Worm (Caenorhabditis elegans): ENCODE results near the gene F15H10.7.

The F15H10.7 gene

ce11 chrV:10402804-10403203 lies 3.4 kb downstream of the F15H10.7 start, which contains the start of gene F15H10.8:
Gene F15H10.8 (minus strand): TSS chrV:10402904.
- TF ChIP-seq hmg-11 (tag; optimal IDR thresholded peaks at IDR 0.05) (no peak), egl-27 (tag; optimal IDR thresholded peaks at IDR 0.05) (no peak), nhr-77 (tag; optimal IDR thresholded peaks at IDR 0.05) (no peak), R02D3.7 (tag; optimal IDR thresholded peaks at IDR 0.05) (no peak), pqm-1 (tag; optimal IDR thresholded peaks at IDR 0.05) (no peak), jun-1 (tag; optimal IDR thresholded peaks at IDR 0.05) (no peak), lsy-12 (tag; optimal IDR thresholded peaks at IDR 0.05) (no peak), pha-4 (tag; optimal IDR thresholded peaks at IDR 0.05) (no peak), sea-2 (GFP tag; optimal IDR thresholded peaks at IDR 0.05) (no peak), ceh-9 (tag; optimal IDR thresholded peaks at IDR 0.05) (no peak), ama-1 (optimal IDR thresholded peaks at IDR 0.05) (no peak), eor-1 (tag; optimal IDR thresholded peaks at IDR 0.05) (no peak), ceh-16 (tag; optimal IDR thresholded peaks at IDR 0.05) (no peak), ZK546.5 (tag; optimal IDR thresholded peaks at IDR 0.05) (no peak), nhr-67 (tag; optimal IDR thresholded peaks at IDR 0.05) (no peak), elt-1 (tag; optimal IDR thresholded peaks at IDR 0.05) (no peak), nhr-43 (tag; optimal IDR thresholded peaks at IDR 0.05; ENCODE audit: poor library complexity, severe bottlenecking) (no peak), elt-3 (tag; optimal IDR thresholded peaks at IDR 0.05) (no peak), ceh-28 (tag; optimal IDR thresholded peaks at IDR 0.05) (no peak), nhr-23 (tag; optimal IDR thresholded peaks at IDR 0.05) (no peak)

- TF ChIP-seq hmg-11 (tag; optimal IDR thresholded peaks at IDR 0.05) (no peak), ztf-4 (tag; optimal IDR thresholded peaks at IDR 0.05) (no peak), fos-1 (tag; optimal IDR thresholded peaks at IDR 0.05) (no peak), nhr-25 (tag; optimal IDR thresholded peaks at IDR 0.05) (no peak), nhr-67 (tag; optimal IDR thresholded peaks at IDR 0.05) (no peak), pha-4 (tag; optimal IDR thresholded peaks at IDR 0.05) (peak; percentile 53), elt-1 (tag; optimal IDR thresholded peaks at IDR 0.05) (no peak), lin-39 (tag; optimal IDR thresholded peaks at IDR 0.05) (no peak), ceh-28 (tag; optimal IDR thresholded peaks at IDR 0.05) (no peak), unc-62 (GFP tag; optimal IDR thresholded peaks at IDR 0.05) (no peak), egl-27 (tag; optimal IDR thresholded peaks at IDR 0.05) (no peak), nhr-11 (tag; optimal IDR thresholded peaks at IDR 0.05) (no peak), tbx-2 (tag; optimal IDR thresholded peaks at IDR 0.05) (no peak), nhr-12 (tag; optimal IDR thresholded peaks at IDR 0.05) (no peak), mml-1 (tag; optimal IDR thresholded peaks at IDR 0.05) (no peak), aly-2 (tag; optimal IDR thresholded peaks at IDR 0.05) (no peak), R02D3.7 (tag; optimal IDR thresholded peaks at IDR 0.05) (no peak), fkh-10 (GFP tag; optimal IDR thresholded peaks at IDR 0.05) (no peak), fkh-2 (tag; optimal IDR thresholded peaks at IDR 0.05) (no peak), elt-3 (tag; optimal IDR thresholded peaks at IDR 0.05) (no peak), jun-1 (tag; optimal IDR thresholded peaks at IDR 0.05) (peak; percentile 14), ceh-82 (tag; optimal IDR thresholded peaks at IDR 0.05) (no peak), ZK546.5 (tag; optimal IDR thresholded peaks at IDR 0.05) (no peak), mdl-1 (tag; optimal IDR thresholded peaks at IDR 0.05) (no peak), skn-1 (tag; optimal IDR thresholded peaks at IDR 0.05) (no peak), pqm-1 (tag; optimal IDR thresholded peaks at IDR 0.05) (peak; percentile 80), nhr-28 (tag; optimal IDR thresholded peaks at IDR 0.05) (no peak), lsy-12 (tag; optimal IDR thresholded peaks at IDR 0.05) (no peak), elt-2 (tag; optimal IDR thresholded peaks at IDR 0.05) (peak; percentile 96)
These were observed 6.9 kb downstream of the F15H10.7 start for ce11 chrV:10399290-10399689.

ce11 chrV:10398431-10398830 lies 7.8 kb downstream of the F15H10.7 start, which contains the start of gene ugt-2:
Gene ugt-2 (plus strand): TSS chrV:10398801.
- TF ChIP-seq ZK546.5 (tag; optimal IDR thresholded peaks at IDR 0.05) (no peak), pha-4 (tag; optimal IDR thresholded peaks at IDR 0.05) (peak; percentile 9), ceh-82 (tag; optimal IDR thresholded peaks at IDR 0.05) (no peak), pqm-1 (tag; optimal IDR thresholded peaks at IDR 0.05) (peak; percentile 60), nhr-25 (tag; optimal IDR thresholded peaks at IDR 0.05) (no peak), elt-2 (tag; optimal IDR thresholded peaks at IDR 0.05) (peak; percentile 62)

ce11 chrV:10395173-10395766 lies 10.9 kb downstream of the F15H10.7 start, which contains the start of the genes col-151 and ugt-1:
Gene col-151 (minus strand): TSS chrV:10395223.
Gene ugt-1 (plus strand): TSS chrV:10395663.
- no peak for TF ChIP-seq ceh-28 (tag; optimal IDR thresholded peaks at IDR 0.05)
- TF ChIP-seq nhr-77 (tag; optimal IDR thresholded peaks at IDR 0.05): no peak
- no peak for TF ChIP-seq skn-1 (tag; optimal IDR thresholded peaks at IDR 0.05)
- TF ChIP-seq lsy-12 (tag; optimal IDR thresholded peaks at IDR 0.05): no peak
- no peak for TF ChIP-seq egl-5 (tag; optimal IDR thresholded peaks at IDR 0.05)
- TF ChIP-seq hmg-11 (tag; optimal IDR thresholded peaks at IDR 0.05): no peak
- TF ChIP-seq mml-1 (tag; optimal IDR thresholded peaks at IDR 0.05): no peak
- no peak for TF ChIP-seq fos-1 (tag; optimal IDR thresholded peaks at IDR 0.05)
- TF ChIP-seq pqm-1 (tag; optimal IDR thresholded peaks at IDR 0.05): peak; percentile 59
- no peak for TF ChIP-seq snpc-4 (tag; optimal IDR thresholded peaks at IDR 0.05)
- no peak for TF ChIP-seq egl-27 (tag; optimal IDR thresholded peaks at IDR 0.05)
- TF ChIP-seq daf-12 (tag; optimal IDR thresholded peaks at IDR 0.05): no peak
- peak; percentile 53 for TF ChIP-seq elt-2 (tag; optimal IDR thresholded peaks at IDR 0.05)
- TF ChIP-seq R02D3.7 (tag; optimal IDR thresholded peaks at IDR 0.05): no peak
- TF ChIP-seq tbx-2 (tag; optimal IDR thresholded peaks at IDR 0.05): no peak
- TF ChIP-seq jun-1 (tag; optimal IDR thresholded peaks at IDR 0.05): no peak
